Worm (Caenorhabditis elegans) whole organism, L3 larva: Measurements from ENCODE around the gene mig-2.
A peak's percentile ranks its signal among the peaks of the same experiment; 100 is the strongest.

ENCODE experiments used
- ZK546.5 ChIP-seq: sonication (generic microtip); optimal IDR thresholded peaks from 2 replicates; lab custom pipeline; 2017; ENCODE audit warnings: missing biosample characterization, missing genetic modification characterization
- elt-2 ChIP-seq: sonication (generic microtip); optimal IDR thresholded peaks from 2 replicates; lab custom pipeline; 2016; ENCODE audit warnings: missing genetic modification reagents, mild to moderate bottlenecking, missing genetic modification characterization, missing compliant biosample characterization
- elt-3 ChIP-seq, 3 experiments: fragments of 150-350 bp in 1 of 3; sonication (generic microtip) in 2 of 3; optimal IDR thresholded peaks; 2 replicates in 2 of 3; 4 replicates in 1 of 3; lab custom pipeline; 2014 to 2017; ENCODE audit warnings: missing biosample characterization in 3 of 3, missing genetic modification characterization in 3 of 3
- fkh-10 ChIP-seq: sonication (generic microtip); optimal IDR thresholded peaks from 2 replicates; lab custom pipeline; 2017; ENCODE audit warnings: missing biosample characterization, missing genetic modification reagents, missing genetic modification characterization
- lin-15B ChIP-seq: fragments of 150-350 bp; optimal IDR thresholded peaks from 2 replicates; lab custom pipeline; 2014; ENCODE audit warnings: missing biosample characterization, missing genetic modification characterization
- nhr-11 ChIP-seq: fragments of 150-350 bp; optimal IDR thresholded peaks from 2 replicates; lab custom pipeline; 2014; ENCODE audit warnings: missing biosample characterization, missing genetic modification characterization
- nhr-12 ChIP-seq: fragments of 150-350 bp; optimal IDR thresholded peaks from 2 replicates; lab custom pipeline; 2014; ENCODE audit warnings: missing biosample characterization, missing genetic modification characterization
- nhr-76 ChIP-seq: fragments of 150-350 bp; sonication (generic microtip); optimal IDR thresholded peaks from 5 replicates; lab custom pipeline; 2014; ENCODE audit warnings: missing biosample characterization, missing genetic modification characterization
- pha-4 ChIP-seq: fragments of 150-350 bp; optimal IDR thresholded peaks from 2 replicates; lab custom pipeline; 2014; ENCODE audit warnings: missing biosample characterization, missing genetic modification reagents, missing genetic modification characterization
- skn-1 ChIP-seq: fragments of 150-350 bp; optimal IDR thresholded peaks from 2 replicates; lab custom pipeline; 2014; ENCODE audit warnings: missing biosample characterization, missing genetic modification characterization
- ztf-11 ChIP-seq: fragments of 150-350 bp; optimal IDR thresholded peaks from 2 replicates; lab custom pipeline; 2014; ENCODE audit warnings: missing biosample characterization, missing genetic modification characterization
- ztf-4 ChIP-seq: fragments of 150-350 bp; optimal IDR thresholded peaks from 2 replicates; lab custom pipeline; 2014; ENCODE audit warnings: missing biosample characterization, missing genetic modification characterization

- TF ChIP-seq ztf-4 (tag; lab: Kevin White, UChicago) (no peak), elt-2 (tag; lab: Kevin White, UChicago) (peak; percentile 72), fkh-10 (no peak), nhr-12 (no peak), lin-15B (tag; lab: Kevin White, UChicago) (no peak), ZK546.5 (tag; lab: Kevin White, UChicago) (no peak), nhr-11 (tag; lab: Kevin White, UChicago) (no peak), skn-1 (tag; lab: Kevin White, UChicago) (no peak), elt-3 (tag; optimal IDR thresholded peaks at IDR 0.05; lab: Kevin White, UChicago) (no peak), ztf-11 (tag; lab: Kevin White, UChicago) (no peak), pha-4 (tag; lab: Kevin White, UChicago) (no peak), nhr-76 (tag; lab: Kevin White, UChicago) (no peak)
Observed at ce11 chrX:11556194-11556739, 7.9 kb downstream of the mig-2 start, which contains the start of gene C35C5.10.
